Worm (Caenorhabditis elegans) whole organism, L3 larva: Measurements from ENCODE around the gene cox-6A.

Experiments used
- ZK546.5 ChIP-seq: sonication (generic microtip); optimal IDR thresholded peaks from 2 replicates; lab custom pipeline; 2017; ENCODE audit warnings: missing biosample characterization, missing genetic modification characterization
- aly-2 ChIP-seq: fragments of 150-350 bp; optimal IDR thresholded peaks from 2 replicates; lab custom pipeline; 2014; ENCODE audit warnings: missing biosample characterization, missing genetic modification characterization
- ceh-9 ChIP-seq: sonication (generic microtip); optimal IDR thresholded peaks from 2 replicates; lab custom pipeline; 2018; ENCODE audit warnings: missing biosample characterization, missing genetic modification characterization
- egl-5 ChIP-seq: fragments of 150-350 bp; optimal IDR thresholded peaks from 2 replicates; lab custom pipeline; 2017; ENCODE audit warnings: missing biosample characterization, missing genetic modification reagents, missing genetic modification characterization, inconsistent platforms
- elt-1 ChIP-seq: fragments of 150-350 bp; optimal IDR thresholded peaks from 2 replicates; lab custom pipeline; 2014; ENCODE audit warnings: missing biosample characterization, missing genetic modification characterization
- eor-1 ChIP-seq, 2 experiments: fragments of 150-350 bp; optimal IDR thresholded peaks; 2 replicates each; lab custom pipeline; 2014 to 2018; ENCODE audit warnings: missing biosample characterization in 2 of 2, missing genetic modification characterization in 2 of 2
- hmg-11 ChIP-seq: sonication (generic microtip); optimal IDR thresholded peaks from 2 replicates; lab custom pipeline; 2016; ENCODE audit warnings: missing genetic modification characterization, missing compliant biosample characterization
- lin-15B ChIP-seq: fragments of 150-350 bp; optimal IDR thresholded peaks from 2 replicates; lab custom pipeline; 2014; ENCODE audit warnings: missing biosample characterization, missing genetic modification characterization
- mdl-1 ChIP-seq: fragments of 150-350 bp; optimal IDR thresholded peaks from 2 replicates; lab custom pipeline; 2014; ENCODE audit warnings: missing biosample characterization, missing genetic modification characterization
- nfya-1 ChIP-seq: sonication (generic microtip); optimal IDR thresholded peaks from 2 replicates; lab custom pipeline; 2017; ENCODE audit warnings: missing genetic modification characterization, mild to moderate bottlenecking, missing compliant biosample characterization, antibody characterized with exemption, moderate library complexity; ENCODE audit not compliant: insufficient read depth
- nhr-11 ChIP-seq: fragments of 150-350 bp; optimal IDR thresholded peaks from 2 replicates; lab custom pipeline; 2014; ENCODE audit warnings: missing biosample characterization, missing genetic modification characterization
- nhr-12 ChIP-seq: fragments of 150-350 bp; optimal IDR thresholded peaks from 2 replicates; lab custom pipeline; 2014; ENCODE audit warnings: missing biosample characterization, missing genetic modification characterization
- nhr-23 ChIP-seq: fragments of 150-350 bp; optimal IDR thresholded peaks from 2 replicates; lab custom pipeline; 2014; ENCODE audit warnings: missing biosample characterization, missing genetic modification reagents, missing genetic modification characterization
- nhr-237 ChIP-seq: fragments of 150-350 bp; optimal IDR thresholded peaks from 2 replicates; lab custom pipeline; 2014; ENCODE audit warnings: missing biosample characterization, missing genetic modification characterization
- nhr-67 ChIP-seq: fragments of 150-350 bp; optimal IDR thresholded peaks from 2 replicates; lab custom pipeline; 2014; ENCODE audit warnings: missing biosample characterization, missing genetic modification characterization
- nhr-76 ChIP-seq: fragments of 150-350 bp; sonication (generic microtip); optimal IDR thresholded peaks from 5 replicates; lab custom pipeline; 2014; ENCODE audit warnings: missing biosample characterization, missing genetic modification characterization
- nhr-77 ChIP-seq: fragments of 150-350 bp; optimal IDR thresholded peaks from 2 replicates; lab custom pipeline; 2014; ENCODE audit warnings: missing biosample characterization, missing genetic modification characterization
- pha-4 ChIP-seq: fragments of 150-350 bp; optimal IDR thresholded peaks from 2 replicates; lab custom pipeline; 2014; ENCODE audit warnings: missing biosample characterization, missing genetic modification reagents, missing genetic modification characterization
- tbx-2 ChIP-seq: sonication (generic microtip); optimal IDR thresholded peaks from 2 replicates; lab custom pipeline; 2016; ENCODE audit warnings: mild to moderate bottlenecking, missing genetic modification characterization, missing compliant biosample characterization
- zag-1 ChIP-seq: fragments of 150-350 bp; optimal IDR thresholded peaks from 2 replicates; lab custom pipeline; 2014; ENCODE audit warnings: missing biosample characterization, missing genetic modification characterization
- ztf-11 ChIP-seq: fragments of 150-350 bp; optimal IDR thresholded peaks from 2 replicates; lab custom pipeline; 2014; ENCODE audit warnings: missing biosample characterization, missing genetic modification characterization

The cox-6A gene

DNA sequence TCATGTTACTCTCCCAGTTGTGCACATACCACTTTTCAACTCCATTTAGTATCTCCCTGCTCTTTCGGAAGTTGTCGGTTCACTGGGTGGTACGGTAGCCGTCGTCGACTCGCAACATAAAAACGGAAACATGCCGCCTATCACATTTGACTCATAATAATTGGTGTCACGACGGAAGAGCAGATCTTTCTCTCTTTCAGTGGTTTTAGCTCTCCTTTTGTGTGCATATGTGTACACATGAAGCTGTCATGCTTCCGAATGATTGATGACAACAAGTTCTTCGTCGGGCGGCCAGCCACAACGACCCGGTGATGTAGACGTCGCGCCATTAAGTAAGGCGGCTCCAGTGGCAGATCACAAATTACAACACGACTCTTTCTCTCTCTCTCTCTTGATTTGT lies 44.2 kb downstream of the cox-6A start:
- TF ChIP-seq nhr-11 (tag; lab: Kevin White, UChicago) (no peak), tbx-2 (peak; percentile 92), eor-1 (tag; optimal IDR thresholded peaks at IDR 0.05; lab: Kevin White, UChicago) (no peak)

DNA sequence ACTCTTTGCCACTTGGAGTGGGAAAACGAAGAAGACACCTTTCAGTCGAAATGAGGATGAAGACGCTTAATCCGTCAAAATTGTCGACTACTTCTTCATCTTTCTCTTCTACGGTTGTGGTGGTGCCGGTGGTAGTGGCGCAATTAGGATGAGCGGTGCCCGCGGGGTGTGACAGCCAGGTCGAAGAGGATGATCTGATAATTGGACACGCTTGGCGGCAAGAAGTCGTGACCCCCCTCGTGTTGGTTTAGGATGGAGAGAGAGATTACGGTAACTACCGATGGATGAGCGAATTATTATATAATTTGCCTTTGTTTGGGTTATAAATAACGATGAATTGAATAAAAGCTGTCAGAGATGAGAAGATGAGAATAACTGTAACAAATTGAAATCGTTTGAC lies 45.5 kb downstream of the cox-6A start:
- TF ChIP-seq tbx-2 = peak; percentile 75
- no peak for TF ChIP-seq zag-1 (tag; lab: Kevin White, UChicago)
- no peak for TF ChIP-seq ZK546.5 (tag; lab: Kevin White, UChicago)
- no peak for TF ChIP-seq lin-15B
- TF ChIP-seq mdl-1 (tag; lab: Kevin White, UChicago) = no peak

DNA sequence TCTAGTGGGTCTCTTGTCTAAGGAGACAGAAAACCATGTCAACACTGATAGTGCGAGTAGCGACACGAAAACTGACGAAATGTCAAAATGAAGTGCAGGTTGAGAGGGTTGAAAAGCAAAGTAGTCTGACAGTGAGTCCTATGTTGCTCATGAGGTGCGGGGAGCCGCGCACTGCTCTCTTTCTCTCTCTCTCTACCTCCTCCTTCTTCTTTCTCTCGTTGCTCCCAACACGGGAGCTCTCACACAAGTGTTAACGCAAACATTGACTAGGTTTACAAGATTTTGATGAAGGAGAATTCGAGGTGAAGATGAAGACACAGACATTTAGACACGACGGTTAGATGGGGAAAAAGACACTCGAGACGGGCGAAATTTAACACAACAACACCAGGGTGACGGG lies 47.7 kb downstream of the cox-6A start:
- TF ChIP-seq nhr-12 (tag; lab: Kevin White, UChicago) (no peak), tbx-2 (peak; percentile 80), pha-4 (tag; lab: Kevin White, UChicago) (peak; percentile 84)

DNA sequence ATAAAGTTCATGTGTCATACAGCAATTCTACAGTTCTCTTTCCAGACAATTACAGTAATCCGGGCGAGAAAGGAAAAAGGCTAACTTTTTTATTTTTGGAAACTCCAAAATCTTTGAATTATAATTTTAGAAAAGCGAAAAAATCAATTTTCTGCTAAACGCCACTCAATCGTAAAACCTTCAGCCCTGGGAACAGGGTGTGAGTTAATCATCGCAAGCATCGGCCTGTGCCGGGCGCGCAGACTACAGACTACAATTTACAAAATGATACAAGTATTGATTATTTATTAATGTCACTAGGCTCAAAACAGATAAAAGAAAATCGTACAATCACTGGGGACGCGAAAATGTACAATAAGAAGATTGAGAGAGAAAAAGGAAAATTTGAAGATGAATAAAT lies 49.1 kb downstream of the cox-6A start:
- no peak for TF ChIP-seq ztf-11 (tag; lab: Kevin White, UChicago)
- TF ChIP-seq nhr-237 (tag; lab: Kevin White, UChicago) = no peak
- TF ChIP-seq elt-1 = no peak
- no peak for TF ChIP-seq nhr-12 (tag; lab: Kevin White, UChicago)
- no peak for TF ChIP-seq ZK546.5 (tag; lab: Kevin White, UChicago)
- TF ChIP-seq nhr-77 (tag; lab: Kevin White, UChicago) = no peak
- TF ChIP-seq ceh-9 (tag; lab: Kevin White, UChicago) = no peak
- no peak for TF ChIP-seq nhr-76 (tag; lab: Kevin White, UChicago)
- TF ChIP-seq egl-5 (tag; lab: Kevin White, UChicago) = no peak
- no peak for TF ChIP-seq tbx-2
- no peak for TF ChIP-seq hmg-11 (tag; lab: Kevin White, UChicago)
- TF ChIP-seq nfya-1 (tag; lab: Kevin White, UChicago) = no peak
- TF ChIP-seq aly-2 (tag; lab: Kevin White, UChicago) = no peak
- no peak for TF ChIP-seq nhr-23 (tag; lab: Kevin White, UChicago)
- no peak for TF ChIP-seq nhr-67 (tag; lab: Kevin White, UChicago)
